Worm (Caenorhabditis elegans) whole organism, L4/young adult: Measurements from ENCODE around the gene F18A12.7.

Experiments used
- W03F9.2 ChIP-seq: fragments of 150-350 bp; optimal IDR thresholded peaks from 2 replicates; lab custom pipeline; 2014; ENCODE audit warnings: missing biosample characterization, missing genetic modification characterization
- dao-5 ChIP-seq: sonication (generic microtip); optimal IDR thresholded peaks from 2 replicates; lab custom pipeline; 2016; ENCODE audit warnings: missing genotype, missing genetic modification characterization, moderate library complexity, missing compliant biosample characterization
- him-1 ChIP-seq: sonication (generic microtip); optimal IDR thresholded peaks from 2 replicates; lab custom pipeline; 2016; ENCODE audit warnings: missing genotype, missing genetic modification reagents, missing genetic modification characterization, missing compliant biosample characterization

Gene F18A12.7

DNA sequence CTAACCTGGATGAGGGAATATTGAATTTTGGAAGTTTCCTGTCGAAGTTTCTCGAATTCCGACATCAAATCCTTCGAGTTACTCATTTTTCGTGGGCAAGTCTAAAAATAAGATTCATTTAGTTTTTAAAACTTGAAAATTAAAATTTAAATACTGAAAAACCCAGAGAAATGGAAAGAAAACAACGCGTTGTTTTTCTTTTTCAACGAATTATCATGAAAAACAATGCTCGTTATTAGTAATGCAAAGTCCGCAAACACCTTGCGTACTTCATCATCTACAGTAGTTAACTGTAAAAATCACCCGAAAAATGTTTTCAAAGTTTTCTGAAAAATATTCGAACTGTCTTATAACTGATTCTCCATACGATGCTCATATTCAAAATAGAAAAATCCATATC is 30.0 kb upstream of the F18A12.7 start, which contains the start of gene C16C8.4:
Gene C16C8.4 (minus strand): TSS at position 101 of the 400 bp plus-strand sequence.
- no peak for TF ChIP-seq W03F9.2
- no peak for TF ChIP-seq him-1 (tag; lab: Kevin White, UChicago)
- no peak for TF ChIP-seq dao-5 (tag; lab: Kevin White, UChicago)

DNA sequence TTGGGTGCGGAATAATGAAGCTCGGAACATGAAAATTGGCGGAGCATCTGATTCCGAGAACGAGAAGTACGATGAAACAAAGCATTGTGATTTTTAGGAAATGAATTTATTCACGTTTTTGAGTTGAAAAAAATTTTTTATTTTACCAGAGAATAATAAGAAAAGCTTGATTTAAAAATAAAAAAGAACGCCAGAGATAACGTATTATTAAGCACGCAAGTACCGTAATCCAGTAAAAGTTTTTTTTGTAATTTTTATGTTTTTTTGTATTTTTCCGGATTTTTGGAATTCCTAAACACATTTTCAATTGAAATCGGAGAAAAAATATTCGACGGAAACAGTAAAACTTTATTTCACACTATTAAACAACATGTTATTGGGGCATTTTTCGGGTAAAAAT is 28.9 kb upstream of the F18A12.7 start, which contains the start of gene C16C8.22:
Gene C16C8.22 (minus strand): TSS at position 101 of the 400 bp plus-strand sequence.
- TF ChIP-seq W03F9.2: no peak
- TF ChIP-seq dao-5 (tag; lab: Kevin White, UChicago): no peak
- no peak for TF ChIP-seq him-1 (tag; lab: Kevin White, UChicago)

DNA sequence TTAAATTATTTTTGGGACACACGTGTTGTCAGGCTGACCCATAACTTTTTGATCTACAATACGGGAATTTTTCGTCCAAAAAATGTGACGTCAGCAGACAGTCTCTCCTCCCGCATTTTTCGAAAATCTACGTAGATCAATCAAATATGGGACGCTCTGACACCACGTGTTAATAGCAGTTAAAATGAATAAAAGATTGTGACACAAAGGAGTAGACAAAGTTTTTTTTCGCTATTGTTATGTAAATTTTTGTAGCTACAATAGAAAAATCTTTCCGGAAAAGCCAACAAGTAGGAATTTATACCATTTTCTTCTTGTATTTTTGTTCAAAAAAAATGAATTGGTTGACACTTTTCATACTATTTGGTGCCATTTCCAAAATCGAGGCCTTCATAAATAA is 27.1 kb upstream of the F18A12.7 start, which contains the start of gene C16C8.27:
Gene C16C8.27 (plus strand): TSS at position 301 of the 400 bp plus-strand sequence.
- TF ChIP-seq him-1 (tag; lab: Kevin White, UChicago) (no peak), W03F9.2 (no peak)

DNA sequence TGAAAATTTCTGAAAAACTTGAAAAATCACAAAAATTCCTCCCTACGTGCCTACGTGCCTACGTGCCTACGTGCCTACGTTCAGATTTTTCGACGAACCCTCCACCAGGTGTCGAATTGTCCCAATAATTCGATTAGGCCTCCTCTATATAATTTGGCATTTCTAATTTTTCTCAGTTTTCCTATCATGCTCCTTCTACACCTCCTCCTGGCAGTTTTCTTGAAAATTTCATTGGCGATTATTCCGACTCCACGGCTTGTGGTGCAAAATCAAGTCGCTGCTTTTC is 26.3 kb upstream of the F18A12.7 start, which contains the start of gene C16C8.17:
Gene C16C8.17 (plus strand): TSS at position 187 of the 286 bp plus-strand sequence.
- no peak for TF ChIP-seq dao-5 (tag; lab: Kevin White, UChicago)
- TF ChIP-seq him-1 (tag; lab: Kevin White, UChicago): no peak
- no peak for TF ChIP-seq W03F9.2

ce11 chrII:3439842-3440640 is 25.8 kb upstream of the F18A12.7 start:
- TF ChIP-seq him-1 (tag; lab: Kevin White, UChicago) (no peak), dao-5 (tag; lab: Kevin White, UChicago) (no peak), W03F9.2 (no peak)

DNA sequence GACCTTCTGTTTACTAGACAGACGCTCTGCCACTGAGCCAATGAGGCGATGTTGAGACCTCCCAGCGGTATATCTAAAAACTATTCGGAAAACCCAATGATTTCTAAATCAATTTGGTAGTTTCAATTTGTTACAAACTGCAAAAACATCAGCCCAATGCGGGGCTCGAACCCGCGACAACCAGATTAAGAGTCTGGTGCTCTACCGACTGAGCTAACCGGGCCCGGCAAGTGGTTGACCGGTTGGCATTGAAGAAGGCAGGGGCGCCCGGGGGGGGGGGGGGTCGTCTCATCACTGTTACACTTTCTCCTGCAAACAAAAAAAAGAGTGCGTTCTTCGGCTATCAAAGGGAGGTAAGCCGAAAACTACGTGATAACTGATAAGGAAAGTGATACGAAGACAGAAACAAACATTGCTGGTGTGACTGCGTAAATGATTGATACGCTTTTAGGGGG is 25.0 kb upstream of the F18A12.7 start:
- TF ChIP-seq dao-5 (tag; lab: Kevin White, UChicago): peak; percentile 73
- TF ChIP-seq W03F9.2: no peak
- TF ChIP-seq him-1 (tag; lab: Kevin White, UChicago): no peak

- TF ChIP-seq dao-5 (tag; lab: Kevin White, UChicago) (no peak), W03F9.2 (no peak), him-1 (tag; lab: Kevin White, UChicago) (no peak)
Observed at ce11 chrII:3438280-3438679, 24.0 kb upstream of the F18A12.7 start.

ce11 chrII:3437393-3437792 is 23.1 kb upstream of the F18A12.7 start:
- TF ChIP-seq dao-5 (tag; lab: Kevin White, UChicago): no peak
- no peak for TF ChIP-seq W03F9.2
- TF ChIP-seq him-1 (tag; lab: Kevin White, UChicago): no peak

DNA sequence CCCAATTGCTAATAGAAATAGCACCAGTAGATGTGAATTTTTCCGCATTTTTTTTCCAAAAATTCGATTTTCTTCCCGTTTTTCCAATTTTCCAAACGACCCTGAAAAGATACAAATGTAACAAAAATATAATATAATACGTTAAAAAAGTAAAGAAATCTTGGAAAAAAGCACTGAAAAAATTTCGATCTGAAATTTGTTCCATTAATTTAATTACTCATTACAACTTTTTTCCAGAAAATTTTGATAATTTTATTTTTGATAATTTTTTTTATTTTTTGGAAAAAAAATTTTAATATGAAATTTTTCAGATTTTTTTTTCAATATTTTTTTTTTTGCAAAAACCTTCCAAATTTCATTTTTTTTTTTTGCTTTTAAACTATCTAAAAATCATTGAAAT is 22.1 kb upstream of the F18A12.7 start, which contains the start of gene skpo-2:
Gene skpo-2 (minus strand): TSS at position 101 of the 400 bp plus-strand sequence.
- TF ChIP-seq him-1 (tag; lab: Kevin White, UChicago): no peak
- TF ChIP-seq dao-5 (tag; lab: Kevin White, UChicago): no peak
- no peak for TF ChIP-seq W03F9.2

DNA sequence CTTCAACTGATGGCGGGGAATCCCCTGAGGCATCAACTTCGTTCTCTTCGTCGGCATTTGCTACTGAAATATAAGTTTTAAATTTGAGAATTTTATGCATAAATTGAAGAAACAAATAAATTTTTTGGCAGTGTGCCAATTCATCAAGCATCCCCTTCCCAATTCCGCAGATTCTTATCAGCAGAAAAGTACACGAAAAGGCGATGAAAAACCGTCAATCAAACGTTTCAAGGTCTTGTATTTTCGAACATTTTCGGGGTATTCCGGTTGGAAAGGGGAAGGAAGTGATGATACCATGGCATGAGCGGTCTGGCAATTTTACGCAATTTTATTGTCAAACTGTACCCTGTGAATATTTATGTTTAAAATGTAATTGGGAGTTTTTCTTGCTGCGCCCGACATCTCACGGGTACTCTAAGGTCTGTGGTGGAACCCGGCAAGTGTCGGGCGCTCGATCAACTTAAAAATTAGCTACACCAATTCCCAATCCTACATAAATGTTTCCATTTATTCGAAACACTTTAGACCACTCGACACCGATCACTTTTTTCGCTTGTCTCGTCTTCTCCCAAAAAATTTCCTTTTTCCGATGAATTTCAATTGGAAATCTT is 20.7 kb upstream of the F18A12.7 start:
- no peak for TF ChIP-seq him-1 (tag; lab: Kevin White, UChicago)
- TF ChIP-seq W03F9.2: no peak
- no peak for TF ChIP-seq dao-5 (tag; lab: Kevin White, UChicago)

ce11 chrII:3429400-3429799 is 15.1 kb upstream of the F18A12.7 start, which contains the start of gene C16C8.18:
TSS of gene C16C8.18 (plus strand) at chrII:3429700.
- TF ChIP-seq W03F9.2 (no peak), dao-5 (tag; lab: Kevin White, UChicago) (no peak), him-1 (tag; lab: Kevin White, UChicago) (no peak)

- TF ChIP-seq dao-5 (tag; lab: Kevin White, UChicago): no peak
- TF ChIP-seq him-1 (tag; lab: Kevin White, UChicago): peak; percentile 84
Observed at ce11 chrII:3428158-3428704, 13.9 kb upstream of the F18A12.7 start.

DNA sequence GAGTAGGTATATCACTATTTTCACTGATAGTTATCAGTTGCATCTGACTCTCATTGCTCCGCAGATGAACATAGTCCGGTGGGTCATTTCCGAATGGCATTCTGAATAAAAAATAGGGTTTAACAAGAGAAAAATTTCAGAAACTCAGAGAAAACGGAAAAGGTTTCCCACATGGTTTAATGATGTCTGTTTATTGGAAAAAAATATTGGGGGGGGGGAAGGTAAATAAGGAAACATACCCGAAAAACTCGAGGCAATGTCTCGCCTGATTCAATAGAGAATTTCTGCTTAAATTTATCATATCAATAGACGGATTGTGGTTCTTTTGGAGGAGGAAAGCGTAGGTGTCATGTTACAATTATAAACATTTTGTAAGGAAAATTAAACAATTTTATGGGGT is 11.2 kb upstream of the F18A12.7 start, which contains the start of gene nep-11:
Gene nep-11 (minus strand): TSS at position 101 of the 400 bp plus-strand sequence.
- TF ChIP-seq dao-5 (tag; lab: Kevin White, UChicago) (no peak), W03F9.2 (no peak), him-1 (tag; lab: Kevin White, UChicago) (no peak)

DNA sequence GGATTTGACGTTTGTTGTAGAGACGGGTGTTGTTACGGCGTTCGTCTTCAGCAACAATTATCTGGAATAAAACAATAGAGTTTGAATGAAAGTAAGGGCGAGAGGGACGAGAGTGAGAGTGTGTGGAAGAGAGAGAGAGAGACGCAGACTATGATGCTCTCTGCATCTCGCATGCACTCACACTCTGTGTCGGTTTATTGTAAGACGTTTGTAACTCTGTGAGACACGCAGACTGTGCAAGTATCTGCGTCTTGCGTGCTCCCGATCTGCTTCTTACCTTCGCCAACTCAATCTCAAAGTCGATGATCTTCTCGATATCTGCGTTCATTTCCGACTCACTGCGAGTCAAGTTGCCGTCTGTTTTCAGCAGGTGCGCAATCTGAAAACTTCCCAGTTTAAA is 8.7 kb upstream of the F18A12.7 start:
- TF ChIP-seq him-1 (tag; lab: Kevin White, UChicago) (no peak), dao-5 (tag; lab: Kevin White, UChicago) (no peak), W03F9.2 (no peak)
